Worm (Caenorhabditis elegans) whole organism, L4 larva: ENCODE results near the gene E01G4.6.

ENCODE experiments used
- mdl-1 ChIP-seq, 2 experiments: fragments of 150-350 bp in 1 of 2; sonication (generic microtip) in 1 of 2; optimal IDR thresholded peaks; 2 replicates each; lab custom pipeline; 2014 to 2017; ENCODE audit warnings: missing biosample characterization in 2 of 2, missing genetic modification characterization in 2 of 2
- nhr-237 ChIP-seq: sonication (generic microtip); optimal IDR thresholded peaks from 2 replicates; lab custom pipeline; 2017; ENCODE audit warnings: missing biosample characterization, missing genetic modification characterization

DNA sequence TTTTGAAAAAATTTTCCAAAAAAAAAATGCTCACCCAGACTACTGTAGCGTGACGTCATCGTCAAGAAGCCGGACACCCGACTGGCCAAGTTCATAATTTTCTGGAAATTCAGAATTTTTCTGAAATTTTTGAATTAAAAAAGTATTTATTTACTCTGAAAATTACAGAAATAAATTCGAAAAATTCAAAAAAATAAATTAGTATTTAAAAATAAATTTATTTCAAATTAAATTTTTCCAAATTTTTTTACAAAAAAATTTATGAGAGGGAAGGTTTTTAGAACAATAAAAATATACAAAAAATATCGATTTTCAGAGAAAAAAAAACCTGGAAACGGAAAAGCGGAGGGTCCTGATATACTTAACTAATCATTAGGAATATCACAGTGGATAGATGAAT lies 45.5 kb upstream of the E01G4.6 start, which contains the start of gene Y48E1C.4:
- TF ChIP-seq mdl-1 (tag; optimal IDR thresholded peaks at IDR 0.05; lab: Kevin White, UChicago) (no peak), nhr-237 (no peak)
